Worm (Caenorhabditis elegans) whole organism, young adult: ENCODE results near the gene F56D5.2.
A peak's percentile ranks its signal among the peaks of the same experiment; 100 is the strongest.

Experiments
- B0019.2 ChIP-seq: fragments of 200-800 bp; sonication (Bioruptor generic); conservative IDR thresholded peaks from 2 replicates; pipeline ENCODE4 v1.3.6; 2022; ENCODE audit warnings: missing genetic modification reagents, missing genetic modification characterization, missing compliant biosample characterization
- B0035.1 ChIP-seq: sonication (generic microtip); optimal IDR thresholded peaks from 2 replicates; lab custom pipeline; 2016; ENCODE audit warnings: missing genetic modification characterization, mild to moderate bottlenecking, missing compliant biosample characterization, missing genotype, missing genetic modification reagents
- F10E7.11 ChIP-seq: sonication (generic microtip); optimal IDR thresholded peaks from 2 replicates; lab custom pipeline; 2017; ENCODE audit warnings: mild to moderate bottlenecking, missing genetic modification characterization, moderate library complexity, missing compliant biosample characterization
- F22D6.2 ChIP-seq: sonication (generic microtip); optimal IDR thresholded peaks from 2 replicates; lab custom pipeline; 2016; ENCODE audit warnings: mild to moderate bottlenecking, missing genetic modification characterization, missing compliant biosample characterization
- F33H1.4 ChIP-seq: fragments of 200-800 bp; sonication (Bioruptor generic); IDR thresholded peaks from 2 replicates; pipeline ENCODE4 v1.3.6; 2022; ENCODE audit warnings: missing genetic modification reagents, missing genetic modification characterization, missing compliant biosample characterization
- F39B2.1 ChIP-seq: fragments of 200-800 bp; sonication (Bioruptor generic); IDR thresholded peaks from 2 replicates; pipeline ENCODE4 v1.3.6; 2022; ENCODE audit warnings: missing genetic modification reagents, missing genetic modification characterization, missing compliant biosample characterization
- F49E8.2 ChIP-seq: sonication (generic microtip); optimal IDR thresholded peaks from 3 replicates; lab custom pipeline; 2017; ENCODE audit warnings: missing genetic modification characterization, mild to moderate bottlenecking, missing compliant biosample characterization, antibody characterized with exemption, moderate library complexity; ENCODE audit not compliant: insufficient read depth
- F57A8.1 ChIP-seq: fragments of 200-800 bp; sonication (Bioruptor generic); optimal IDR thresholded peaks from 2 replicates; lab custom pipeline; 2018; ENCODE audit warnings: mild to moderate bottlenecking, missing genetic modification characterization, moderate library complexity, missing compliant biosample characterization
- F57C9.4 ChIP-seq: sonication (generic microtip); optimal IDR thresholded peaks from 2 replicates; lab custom pipeline; 2017; ENCODE audit warnings: mild to moderate bottlenecking, missing genetic modification characterization, missing compliant biosample characterization
- K11D2.4 ChIP-seq: fragments of 200-800 bp; sonication (Bioruptor generic); IDR thresholded peaks from 2 replicates; pipeline ENCODE4 v1.3.6; 2022; ENCODE audit warnings: missing genetic modification reagents, missing genetic modification characterization, missing compliant biosample characterization
- T07F8.4 ChIP-seq: sonication (generic microtip); optimal IDR thresholded peaks from 2 replicates; lab custom pipeline; 2016; ENCODE audit warnings: mild to moderate bottlenecking, missing genetic modification characterization, moderate library complexity, missing compliant biosample characterization
- Y53F4B.3 ChIP-seq: fragments of 200-800 bp; sonication (Bioruptor generic); IDR thresholded peaks from 2 replicates; pipeline ENCODE4 v1.3.6; 2022; ENCODE audit warnings: missing genetic modification reagents, missing genetic modification characterization, missing compliant biosample characterization
- Y67H2A.10 ChIP-seq: fragments of 200-800 bp; sonication (Bioruptor generic); conservative IDR thresholded peaks from 2 replicates; pipeline ENCODE4 v1.3.6; 2022; ENCODE audit warnings: missing genetic modification reagents, missing genetic modification characterization, missing compliant biosample characterization
- Y79H2A.3 ChIP-seq: fragments of 200-800 bp; sonication (Bioruptor generic); conservative IDR thresholded peaks from 2 replicates; pipeline ENCODE4 v1.3.6; 2022; ENCODE audit warnings: missing genetic modification reagents, missing genetic modification characterization, missing compliant biosample characterization
- ZK185.1 ChIP-seq: sonication (generic microtip); optimal IDR thresholded peaks from 2 replicates; lab custom pipeline; 2016; ENCODE audit warnings: mild to moderate bottlenecking, missing genetic modification characterization, missing compliant biosample characterization; ENCODE audit not compliant: poor library complexity, severe bottlenecking
- atf-7 ChIP-seq: sonication (generic microtip); optimal IDR thresholded peaks from 2 replicates; lab custom pipeline; 2017; ENCODE audit warnings: mild to moderate bottlenecking, missing genetic modification characterization, missing compliant biosample characterization
- athp-1 ChIP-seq: sonication (generic microtip); optimal IDR thresholded peaks from 2 replicates; lab custom pipeline; 2017; ENCODE audit warnings: mild to moderate bottlenecking, missing genetic modification characterization, missing compliant biosample characterization
- attf-6 ChIP-seq: fragments of 200-800 bp; sonication (Bioruptor generic); IDR thresholded peaks from 2 replicates; pipeline ENCODE4 v1.3.6; 2022; ENCODE audit warnings: missing genetic modification reagents, missing genetic modification characterization, missing compliant biosample characterization
- ccch-3 ChIP-seq: fragments of 200-800 bp; sonication (Bioruptor generic); optimal IDR thresholded peaks from 2 replicates; lab custom pipeline; 2018; ENCODE audit warnings: mild to moderate bottlenecking, missing genetic modification characterization, missing compliant biosample characterization
- ceh-27 ChIP-seq: fragments of 200-800 bp; sonication (Bioruptor generic); optimal IDR thresholded peaks from 2 replicates; lab custom pipeline; 2018; ENCODE audit warnings: mild to moderate bottlenecking, missing genetic modification characterization, moderate library complexity, missing compliant biosample characterization
- ceh-58 ChIP-seq: fragments of 200-800 bp; sonication (Bioruptor generic); IDR thresholded peaks from 2 replicates; pipeline ENCODE4 v1.3.6; 2022; ENCODE audit warnings: missing genetic modification characterization, missing compliant biosample characterization
- dpff-1 ChIP-seq: sonication (generic microtip); optimal IDR thresholded peaks from 2 replicates; lab custom pipeline; 2017; ENCODE audit warnings: mild to moderate bottlenecking, missing genetic modification characterization, missing compliant biosample characterization
- efl-1 ChIP-seq: fragments of 150-350 bp; optimal IDR thresholded peaks from 2 replicates; lab custom pipeline; 2014; ENCODE audit warnings: missing biosample characterization, missing genetic modification reagents, missing genetic modification characterization
- egl-44 ChIP-seq: fragments of 200-800 bp; sonication (Bioruptor generic); IDR thresholded peaks from 2 replicates; pipeline ENCODE4 v1.3.6; 2022; ENCODE audit warnings: missing genetic modification reagents, missing genetic modification characterization, missing compliant biosample characterization
- ets-4 ChIP-seq: fragments of 200-800 bp; sonication (Bioruptor generic); optimal IDR thresholded peaks from 2 replicates; lab custom pipeline; 2018; ENCODE audit warnings: mild to moderate bottlenecking, missing genetic modification characterization, missing compliant biosample characterization
- gei-17 ChIP-seq: fragments of 200-800 bp; sonication (Bioruptor generic); optimal IDR thresholded peaks from 2 replicates; lab custom pipeline; 2018; ENCODE audit warnings: mild to moderate bottlenecking, missing genetic modification characterization, missing compliant biosample characterization
- hmg-20 ChIP-seq: fragments of 200-800 bp; sonication (Bioruptor generic); IDR thresholded peaks from 2 replicates; pipeline ENCODE4 v1.3.6; 2022; ENCODE audit warnings: missing genetic modification reagents, missing genetic modification characterization, missing compliant biosample characterization
- lin-26 ChIP-seq: fragments of 200-800 bp; sonication (Bioruptor generic); IDR thresholded peaks from 2 replicates; pipeline ENCODE4 v1.3.6; 2022; ENCODE audit warnings: missing genetic modification reagents, missing genetic modification characterization, missing compliant biosample characterization
- lir-1 ChIP-seq: fragments of 200-800 bp; sonication (Bioruptor generic); conservative IDR thresholded peaks from 2 replicates; pipeline ENCODE4 v1.3.6; 2022; ENCODE audit warnings: missing genetic modification reagents, missing genetic modification characterization, missing compliant biosample characterization
- lsl-1 ChIP-seq: fragments of 200-800 bp; sonication (Bioruptor generic); optimal IDR thresholded peaks from 2 replicates; lab custom pipeline; 2018; ENCODE audit warnings: mild to moderate bottlenecking, missing genetic modification characterization, moderate library complexity, missing compliant biosample characterization
- lsy-27 ChIP-seq: sonication (generic microtip); optimal IDR thresholded peaks from 2 replicates; lab custom pipeline; 2017; ENCODE audit warnings: missing genetic modification characterization, mild to moderate bottlenecking, missing compliant biosample characterization, antibody characterized with exemption, missing genotype, borderline replicate concordance; ENCODE audit not compliant: insufficient read depth
- madf-6 ChIP-seq: fragments of 200-800 bp; sonication (Bioruptor generic); IDR thresholded peaks from 2 replicates; pipeline ENCODE4 v1.3.6; 2022; ENCODE audit warnings: missing genetic modification reagents, missing genetic modification characterization, missing compliant biosample characterization
- mel-28 ChIP-seq: sonication (generic microtip); optimal IDR thresholded peaks from 2 replicates; lab custom pipeline; 2016; ENCODE audit warnings: borderline replicate concordance, mild to moderate bottlenecking, missing genetic modification characterization, missing compliant biosample characterization
- nfya-1 ChIP-seq: sonication (generic microtip); optimal IDR thresholded peaks from 2 replicates; lab custom pipeline; 2017; ENCODE audit warnings: antibody characterized with exemption, missing compliant biosample characterization, missing genetic modification characterization, borderline replicate concordance; ENCODE audit not compliant: insufficient read depth
- nfyb-1 ChIP-seq: fragments of 200-800 bp; sonication (Bioruptor generic); IDR thresholded peaks from 2 replicates; pipeline ENCODE4 v1.3.6; 2022; ENCODE audit warnings: missing genetic modification reagents, missing genetic modification characterization, missing compliant biosample characterization
- nhr-120 ChIP-seq: fragments of 200-800 bp; sonication (Bioruptor generic); IDR thresholded peaks from 2 replicates; pipeline ENCODE4 v1.3.6; 2022; ENCODE audit warnings: missing genetic modification characterization, missing compliant biosample characterization
- nhr-179 ChIP-seq: sonication (generic microtip); optimal IDR thresholded peaks from 2 replicates; lab custom pipeline; 2016; ENCODE audit warnings: mild to moderate bottlenecking, missing genetic modification characterization, missing compliant biosample characterization
- nhr-80 ChIP-seq: sonication (generic microtip); optimal IDR thresholded peaks from 2 replicates; lab custom pipeline; 2016; ENCODE audit warnings: missing genetic modification characterization, missing compliant biosample characterization
- rcor-1 ChIP-seq: fragments of 200-800 bp; sonication (Bioruptor generic); IDR thresholded peaks from 2 replicates; pipeline ENCODE4 v1.3.6; 2022; ENCODE audit warnings: missing genetic modification reagents, missing genetic modification characterization, missing compliant biosample characterization
- rec-8 ChIP-seq, 2 experiments: sonication (generic microtip); optimal IDR thresholded peaks; 2 replicates each; lab custom pipeline; 2016; ENCODE audit warnings: mild to moderate bottlenecking in 2 of 2, missing genetic modification characterization in 2 of 2, missing genetic modification reagents in 2 of 2, missing genotype in 2 of 2, missing biosample characterization in 1 of 2, missing compliant biosample characterization in 1 of 2, moderate library complexity in 1 of 2
- repo-1 ChIP-seq: sonication (generic microtip); optimal IDR thresholded peaks from 2 replicates; lab custom pipeline; 2017; ENCODE audit warnings: mild to moderate bottlenecking, missing genetic modification characterization, missing compliant biosample characterization
- rpc-1 ChIP-seq, 2 experiments: fragments of 150-350 bp in 1 of 2; sonication (generic microtip) in 1 of 2; optimal IDR thresholded peaks; 2 replicates each; lab custom pipeline; 2014 to 2018; ENCODE audit warnings: missing biosample characterization in 1 of 2, missing genetic modification characterization in 1 of 2, missing genetic modification reagents in 1 of 2, missing genotype in 1 of 2
- somi-1 ChIP-seq: fragments of 200-800 bp; sonication (Bioruptor generic); optimal IDR thresholded peaks from 2 replicates; lab custom pipeline; 2018; ENCODE audit warnings: mild to moderate bottlenecking, missing genetic modification characterization, missing compliant biosample characterization
- xnd-1 ChIP-seq: sonication (generic microtip); optimal IDR thresholded peaks from 2 replicates; lab custom pipeline; 2016; ENCODE audit warnings: missing genotype, missing genetic modification reagents, missing genetic modification characterization, missing compliant biosample characterization
- zfh-2 ChIP-seq: fragments of 200-800 bp; sonication (Bioruptor generic); conservative IDR thresholded peaks from 2 replicates; pipeline ENCODE4 v1.3.6; 2022; ENCODE audit warnings: missing genetic modification reagents, missing genetic modification characterization, missing compliant biosample characterization
- ztf-18 ChIP-seq: sonication (generic microtip); optimal IDR thresholded peaks from 2 replicates; lab custom pipeline; 2016; ENCODE audit warnings: missing genotype, mild to moderate bottlenecking, missing genetic modification characterization, missing compliant biosample characterization

F56D5.2 gene

DNA sequence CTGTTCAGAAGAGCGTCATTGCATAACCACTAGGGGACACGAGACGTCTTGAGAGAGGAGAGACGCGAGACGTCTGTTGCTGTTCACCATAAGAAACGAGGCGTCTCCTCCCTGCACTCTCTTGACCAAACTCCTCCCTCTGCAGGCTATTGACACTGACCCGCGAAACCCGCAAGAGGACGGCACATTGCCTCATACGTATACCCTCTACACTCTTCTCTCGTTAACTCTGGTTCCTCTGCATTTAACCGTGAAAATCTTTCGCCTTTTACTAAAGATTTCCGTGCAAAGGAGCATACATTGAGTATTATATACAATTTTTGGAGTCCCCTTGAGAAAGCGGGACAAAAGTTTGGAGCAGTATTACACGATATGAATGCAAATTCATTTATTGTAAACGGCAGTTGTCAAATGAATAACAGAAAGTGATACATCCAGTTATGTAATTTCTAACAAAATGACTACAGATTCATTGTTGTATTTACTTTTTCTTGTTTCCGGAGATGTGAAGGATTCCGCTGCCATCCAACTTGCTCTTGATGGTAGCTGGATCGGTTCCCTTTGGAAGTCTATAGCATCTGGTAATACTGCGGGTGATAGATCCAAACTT, 46.1 kb upstream of the F56D5.2 start (continued):
- peak; percentile 81 for TF ChIP-seq egl-44 (GFP tag; lab: Robert Waterston, UW)
- no peak for TF ChIP-seq ets-4
- peak; percentile 32 for TF ChIP-seq xnd-1 (tag; lab: Kevin White, UChicago)
- TF ChIP-seq Y67H2A.10: peak; percentile 77; the same call in 1 of the 2 replicates
- TF ChIP-seq lsy-27 (tag; lab: Kevin White, UChicago): no peak
- peak; percentile 22 for TF ChIP-seq dpff-1 (tag; lab: Kevin White, UChicago)
- TF ChIP-seq T07F8.4 (tag; lab: Kevin White, UChicago): peak; percentile 29
- peak; percentile 90 for TF ChIP-seq F49E8.2 (tag; lab: Kevin White, UChicago)
- TF ChIP-seq atf-7 (tag; lab: Kevin White, UChicago): peak; percentile 86
- peak; percentile 69 for TF ChIP-seq ztf-18 (tag; lab: Kevin White, UChicago)
- no peak for TF ChIP-seq rec-8 (tag; optimal IDR thresholded peaks at IDR 0.05; lab: Kevin White, UChicago)
- no peak for TF ChIP-seq nhr-179 (tag; lab: Kevin White, UChicago)
- TF ChIP-seq athp-1 (tag; lab: Kevin White, UChicago): peak; percentile 45
- TF ChIP-seq efl-1 (GFP tag; lab: Kevin White, UChicago): peak; percentile 47
- TF ChIP-seq ceh-27 (GFP tag; lab: Kevin White, UChicago): peak; percentile 94
- TF ChIP-seq nhr-120 (GFP tag; lab: Robert Waterston, UW): no peak
- TF ChIP-seq nhr-80 (tag; lab: Kevin White, UChicago): peak; percentile 85
- TF ChIP-seq rpc-1 (optimal IDR thresholded peaks at IDR 0.05; lab: Kevin White, UChicago): no peak
- TF ChIP-seq rpc-1 (tag; optimal IDR thresholded peaks at IDR 0.05; lab: Kevin White, UChicago): peak; percentile 22
- TF ChIP-seq lin-26 (GFP tag; lab: Robert Waterston, UW): peak; percentile 57; the same call in 1 of the 2 replicates
- peak; percentile 13 for TF ChIP-seq F57A8.1 (GFP tag; lab: Kevin White, UChicago)
- peak; percentile 75 for TF ChIP-seq K11D2.4 (GFP tag; lab: Robert Waterston, UW)
- TF ChIP-seq lir-1: peak; percentile 76
- no peak for TF ChIP-seq nfya-1 (tag; lab: Kevin White, UChicago)
- TF ChIP-seq ZK185.1 (tag; lab: Kevin White, UChicago): peak; percentile 81
- peak; percentile 74 for TF ChIP-seq hmg-20 (GFP tag; lab: Robert Waterston, UW)
- TF ChIP-seq somi-1: peak; percentile 61
- TF ChIP-seq mel-28 (tag; lab: Kevin White, UChicago): peak; percentile 78
- peak; percentile 85 for TF ChIP-seq rcor-1
- peak; percentile 74 for TF ChIP-seq lsl-1
- peak; percentile 94 for TF ChIP-seq nfyb-1 (GFP tag; lab: Robert Waterston, UW)
- TF ChIP-seq repo-1 (tag; lab: Kevin White, UChicago): peak; percentile 88
- peak; percentile 37; the same call in 1 of the 2 replicates for TF ChIP-seq Y79H2A.3 (GFP tag; lab: Robert Waterston, UW)
- no peak for TF ChIP-seq F10E7.11 (tag; lab: Kevin White, UChicago)
- TF ChIP-seq B0019.2 (GFP tag; lab: Robert Waterston, UW): peak; percentile 56; the same call in 1 of the 2 replicates
- TF ChIP-seq ccch-3 (GFP tag; lab: Kevin White, UChicago): no peak
- peak; percentile 43 for TF ChIP-seq F22D6.2
- peak; percentile 58 for TF ChIP-seq B0035.1
- 0 out of 2 replicates have a peak, but pooled peaks have one; percentile 14 for TF ChIP-seq ceh-58 (GFP tag; lab: Robert Waterston, UW)
- peak; percentile 67 for TF ChIP-seq gei-17 (GFP tag; lab: Kevin White, UChicago)
- TF ChIP-seq attf-6 (GFP tag; lab: Robert Waterston, UW): peak; percentile 91
- no peak for TF ChIP-seq F39B2.1 (GFP tag; lab: Robert Waterston, UW)
- TF ChIP-seq zfh-2 (GFP tag; lab: Robert Waterston, UW): no peak
- TF ChIP-seq F57C9.4 (tag; lab: Kevin White, UChicago): no peak
- peak; percentile 74; the same call in 1 of the 2 replicates for TF ChIP-seq Y53F4B.3 (GFP tag; lab: Robert Waterston, UW)
- TF ChIP-seq F33H1.4: peak; percentile 71
- TF ChIP-seq madf-6 (GFP tag; lab: Robert Waterston, UW): peak; percentile 79
